Fruit fly (Drosophila melanogaster) whole organism, embryonic: ENCODE data around the gene MCU.

Experiments used
- C15 ChIP-seq: fragments of 200-800 bp; sonication (Bioruptor generic); IDR thresholded peaks from 3 replicates; pipeline ENCODE4 v1.3.6; 2022; ENCODE audit warnings: missing biosample characterization, missing genetic modification characterization
- CG11093 ChIP-seq: fragments of 200-800 bp; sonication (Bioruptor generic); IDR thresholded peaks from 3 replicates; pipeline ENCODE4 v1.3.6; 2022; ENCODE audit warnings: missing biosample characterization, missing genetic modification characterization
- CG11695 ChIP-seq: fragments of 200-800 bp; sonication (Bioruptor generic); IDR thresholded peaks from 3 replicates; pipeline ENCODE4 v1.3.6; 2022; ENCODE audit warnings: missing biosample characterization, missing genetic modification characterization
- CG12071 ChIP-seq: fragments of 200-800 bp; sonication (Bioruptor generic); optimal IDR thresholded peaks from 3 replicates; lab custom pipeline; 2018; ENCODE audit warnings: missing biosample characterization, mild to moderate bottlenecking, missing genetic modification characterization
- CG13424 ChIP-seq: fragments of 200-800 bp; sonication (Bioruptor generic); optimal IDR thresholded peaks from 2 replicates; lab custom pipeline; 2019; ENCODE audit warnings: missing biosample characterization, mild to moderate bottlenecking, missing genetic modification characterization, moderate library complexity
- CG14860 ChIP-seq: fragments of 200-800 bp; sonication (Bioruptor generic); IDR thresholded peaks from 3 replicates; pipeline ENCODE4 v1.3.6; 2022; ENCODE audit warnings: missing biosample characterization, missing genetic modification characterization; ENCODE audit not compliant: partially characterized antibody
- CG14965 ChIP-seq: fragments of 200-800 bp; sonication (Bioruptor generic); optimal IDR thresholded peaks from 2 replicates; lab custom pipeline; 2016; ENCODE audit warnings: missing biosample characterization, missing genetic modification characterization, borderline replicate concordance
- CG15073 ChIP-seq: fragments of 200-800 bp; sonication (Bioruptor generic); optimal IDR thresholded peaks from 2 replicates; lab custom pipeline; 2016; ENCODE audit warnings: missing biosample characterization, missing genetic modification characterization
- CG17361 ChIP-seq: fragments of 200-800 bp; sonication (Bioruptor generic); IDR thresholded peaks from 3 replicates; pipeline ENCODE4 v1.3.6; 2022; ENCODE audit warnings: missing biosample characterization, missing genetic modification characterization
- CG18262 ChIP-seq: fragments of 200-800 bp; optimal IDR thresholded peaks from 3 replicates; lab custom pipeline; 2019; ENCODE audit warnings: missing biosample characterization, mild to moderate bottlenecking, missing genetic modification characterization, moderate library complexity
- CG18476 ChIP-seq: fragments of 200-800 bp; sonication (Bioruptor generic); optimal IDR thresholded peaks from 2 replicates; lab custom pipeline; 2016; ENCODE audit warnings: missing biosample characterization, mild to moderate bottlenecking, missing genetic modification characterization
- CG18619 ChIP-seq: fragments of 200-800 bp; sonication (Bioruptor generic); optimal IDR thresholded peaks from 3 replicates; lab custom pipeline; 2017; ENCODE audit warnings: missing biosample characterization, mild to moderate bottlenecking, missing genetic modification characterization
- CG2116 ChIP-seq: fragments of 200-800 bp; sonication (Bioruptor generic); optimal IDR thresholded peaks from 3 replicates; lab custom pipeline; 2018; ENCODE audit warnings: missing biosample characterization, mild to moderate bottlenecking, missing genetic modification characterization
- CG2678 ChIP-seq: fragments of 200-800 bp; sonication (Bioruptor generic); optimal IDR thresholded peaks from 3 replicates; lab custom pipeline; 2019; ENCODE audit warnings: missing biosample characterization, mild to moderate bottlenecking, missing genetic modification characterization, moderate library complexity
- CG6175 ChIP-seq: fragments of 200-800 bp; sonication (Bioruptor generic); IDR thresholded peaks from 3 replicates; pipeline ENCODE4 v1.3.6; 2022; ENCODE audit warnings: missing biosample characterization, missing genetic modification characterization
- CG7556 ChIP-seq: fragments of 200-800 bp; sonication (Bioruptor generic); optimal IDR thresholded peaks from 2 replicates; lab custom pipeline; 2017; ENCODE audit warnings: missing biosample characterization, mild to moderate bottlenecking, missing genetic modification characterization
- CG7839 ChIP-seq: fragments of 200-800 bp; sonication (Bioruptor generic); optimal IDR thresholded peaks from 3 replicates; lab custom pipeline; 2018; ENCODE audit warnings: missing biosample characterization, mild to moderate bottlenecking, missing genetic modification characterization, moderate library complexity
- CG7963 ChIP-seq: fragments of 200-800 bp; sonication (Bioruptor generic); IDR thresholded peaks from 3 replicates; pipeline ENCODE4 v1.3.6; 2022; ENCODE audit warnings: missing biosample characterization, missing genetic modification characterization; ENCODE audit not compliant: partially characterized antibody
- CG8359 ChIP-seq: fragments of 200-800 bp; sonication (Bioruptor generic); optimal IDR thresholded peaks from 2 replicates; lab custom pipeline; 2017; ENCODE audit warnings: missing biosample characterization, mild to moderate bottlenecking, missing genetic modification characterization, borderline replicate concordance
- CG9215 ChIP-seq: fragments of 200-800 bp; sonication (Bioruptor generic); IDR thresholded peaks from 2 replicates; pipeline ENCODE4 v1.3.6; 2022; ENCODE audit warnings: missing biosample characterization, missing genetic modification characterization
- Doc3 ChIP-seq: fragments of 200-800 bp; sonication (Bioruptor generic); IDR thresholded peaks from 3 replicates; pipeline ENCODE4 v1.3.6; 2022; ENCODE audit warnings: missing biosample characterization, missing genetic modification characterization; ENCODE audit not compliant: partially characterized antibody
- Fer3 ChIP-seq: fragments of 200-800 bp; sonication (Bioruptor generic); optimal IDR thresholded peaks from 2 replicates; lab custom pipeline; 2018; ENCODE audit warnings: missing biosample characterization, mild to moderate bottlenecking, missing genetic modification characterization, moderate library complexity
- HmgD ChIP-seq: fragments of 200-800 bp; sonication (Bioruptor generic); optimal IDR thresholded peaks from 3 replicates; lab custom pipeline; 2016; ENCODE audit warnings: missing biosample characterization, missing genetic modification characterization
- Hr3 ChIP-seq: fragments of 200-800 bp; sonication (Bioruptor generic); optimal IDR thresholded peaks from 3 replicates; lab custom pipeline; 2016; ENCODE audit warnings: missing biosample characterization, missing genetic modification characterization
- Hsf ChIP-seq: fragments of 200-800 bp; sonication (Bioruptor generic); optimal IDR thresholded peaks from 3 replicates; lab custom pipeline; 2016; ENCODE audit warnings: missing biosample characterization, missing genetic modification characterization
- MTF-1 ChIP-seq: fragments of 200-800 bp; sonication (Bioruptor generic); optimal IDR thresholded peaks from 2 replicates; lab custom pipeline; 2018; ENCODE audit warnings: missing biosample characterization, mild to moderate bottlenecking, missing genetic modification characterization, borderline replicate concordance
- Nf-YB ChIP-seq: fragments of 200-800 bp; sonication (Bioruptor generic); optimal IDR thresholded peaks from 3 replicates; lab custom pipeline; 2019; ENCODE audit warnings: missing biosample characterization, mild to moderate bottlenecking, missing genetic modification characterization, moderate library complexity
- Ptx1 ChIP-seq: fragments of 200-800 bp; sonication (Bioruptor generic); IDR thresholded peaks from 2 replicates; pipeline ENCODE4 v1.3.6; 2022; ENCODE audit warnings: missing biosample characterization, missing genetic modification characterization
- Sox100B ChIP-seq: fragments of 200-800 bp; sonication (Bioruptor generic); optimal IDR thresholded peaks from 3 replicates; lab custom pipeline; 2018; ENCODE audit warnings: missing biosample characterization, mild to moderate bottlenecking, missing genetic modification characterization
- ab ChIP-seq: fragments of 200-800 bp; sonication (Bioruptor generic); optimal IDR thresholded peaks from 2 replicates; lab custom pipeline; 2016; ENCODE audit warnings: missing biosample characterization, missing genetic modification characterization
- bsh ChIP-seq, 2 experiments: fragments of 200-800 bp; sonication (Bioruptor generic); optimal IDR thresholded peaks; 2 replicates each; lab custom pipeline; 2017 to 2018; ENCODE audit warnings: mild to moderate bottlenecking in 2 of 2, missing biosample characterization in 2 of 2, missing genetic modification characterization in 2 of 2, moderate library complexity in 1 of 2
- crp ChIP-seq, 2 experiments: fragments of 200-800 bp; sonication (Bioruptor generic); optimal IDR thresholded peaks; 2 replicates in 1 of 2; 3 replicates in 1 of 2; lab custom pipeline; 2017; ENCODE audit warnings: missing biosample characterization in 2 of 2, missing genetic modification characterization in 2 of 2, mild to moderate bottlenecking in 1 of 2, moderate library complexity in 1 of 2
- dpn ChIP-seq, 2 experiments: fragments of 200-800 bp; sonication (Bioruptor generic); optimal IDR thresholded peaks; 3 replicates each; lab custom pipeline; 2016; ENCODE audit warnings: missing biosample characterization in 2 of 2, missing genetic modification characterization in 2 of 2
- exex ChIP-seq: fragments of 200-800 bp; sonication (Bioruptor generic); optimal IDR thresholded peaks from 4 replicates; lab custom pipeline; 2018; ENCODE audit warnings: missing biosample characterization, mild to moderate bottlenecking, missing genetic modification characterization, moderate library complexity
- gce ChIP-seq: fragments of 200-800 bp; sonication (Bioruptor generic); IDR thresholded peaks from 3 replicates; pipeline ENCODE4 v1.3.6; 2022; ENCODE audit warnings: missing biosample characterization, missing genetic modification characterization
- gcm ChIP-seq: fragments of 200-800 bp; sonication (Bioruptor generic); optimal IDR thresholded peaks from 2 replicates; lab custom pipeline; 2019; ENCODE audit warnings: missing biosample characterization, mild to moderate bottlenecking, missing genetic modification characterization, moderate library complexity
- hth ChIP-seq: fragments of >200 bp; optimal IDR thresholded peaks from 2 replicates; lab custom pipeline; 2017; ENCODE audit warnings: inconsistent platforms
- knrl ChIP-seq: fragments of 200-800 bp; sonication (Bioruptor generic); IDR thresholded peaks from 3 replicates; pipeline ENCODE4 v1.3.6; 2022; ENCODE audit warnings: missing biosample characterization, missing genetic modification characterization; ENCODE audit not compliant: partially characterized antibody
- maf-S ChIP-seq: fragments of 200-800 bp; sonication (Bioruptor generic); optimal IDR thresholded peaks from 2 replicates; lab custom pipeline; 2016; ENCODE audit warnings: missing biosample characterization, missing genetic modification characterization
- org-1 ChIP-seq: fragments of 200-800 bp; sonication (Bioruptor generic); optimal IDR thresholded peaks from 2 replicates; lab custom pipeline; 2017; ENCODE audit warnings: missing biosample characterization, missing genetic modification characterization
- pita ChIP-seq: fragments of 200-800 bp; sonication (Bioruptor generic); optimal IDR thresholded peaks from 2 replicates; lab custom pipeline; 2017; ENCODE audit warnings: missing biosample characterization, mild to moderate bottlenecking, missing genetic modification characterization
- prd ChIP-seq, 3 experiments: fragments of >200 bp in 2 of 3; fragments of 200-800 bp in 1 of 3; sonication (Bioruptor generic) in 1 of 3; optimal IDR thresholded peaks in 2 of 3; IDR thresholded peaks in 1 of 3; 2 replicates in 2 of 3; 3 replicates in 1 of 3; pipeline versions ENCODE4 v1.3.6 to Lab custom; 2017 to 2022; ENCODE audit warnings: missing biosample characterization in 1 of 3, missing genetic modification characterization in 1 of 3
- row ChIP-seq: fragments of 200-800 bp; sonication (Bioruptor generic); IDR thresholded peaks from 3 replicates; pipeline ENCODE4 v1.3.6; 2022; ENCODE audit warnings: missing biosample characterization, missing genetic modification characterization
- schlank ChIP-seq: fragments of 200-800 bp; sonication (Bioruptor generic); optimal IDR thresholded peaks from 2 replicates; lab custom pipeline; 2018; ENCODE audit warnings: missing biosample characterization, mild to moderate bottlenecking, missing genetic modification characterization
- sr ChIP-seq: fragments of 200-800 bp; sonication (Bioruptor generic); IDR thresholded peaks from 3 replicates; pipeline ENCODE4 v1.3.6; 2022; ENCODE audit warnings: missing biosample characterization, missing genetic modification characterization
- tx ChIP-seq: fragments of 200-800 bp; sonication (Bioruptor generic); optimal IDR thresholded peaks from 2 replicates; lab custom pipeline; 2016; ENCODE audit warnings: missing biosample characterization, missing genetic modification characterization
- usp ChIP-seq: fragments of >200 bp; optimal IDR thresholded peaks from 2 replicates; lab custom pipeline; 2017; ENCODE audit warnings: missing biosample characterization, missing genetic modification characterization
- vnd ChIP-seq: fragments of 200-800 bp; sonication (Bioruptor generic); IDR thresholded peaks from 3 replicates; pipeline ENCODE4 v1.3.6; 2022; ENCODE audit warnings: missing biosample characterization, missing genetic modification characterization; ENCODE audit not compliant: partially characterized antibody
- zen2 ChIP-seq: fragments of 200-800 bp; sonication (Bioruptor generic); IDR thresholded peaks from 3 replicates; pipeline ENCODE4 v1.3.6; 2022; ENCODE audit warnings: missing biosample characterization, missing genetic modification characterization; ENCODE audit not compliant: partially characterized antibody
- zfh2 ChIP-seq: fragments of 200-800 bp; sonication (Bioruptor generic); optimal IDR thresholded peaks from 2 replicates; lab custom pipeline; 2016; ENCODE audit warnings: missing biosample characterization, missing genetic modification characterization

MCU gene

dm6 chr3L:6522785-6523184 is 27.8 kb upstream of the MCU start (continued):
- TF ChIP-seq schlank, result no peak
- no peak for TF ChIP-seq Hr3 (GFP tag; lab: Kevin White, UChicago)
- TF ChIP-seq zfh2, result no peak
- TF ChIP-seq ab (GFP tag; lab: Kevin White, UChicago), result no peak
- TF ChIP-seq Hsf, result no peak
- peak; percentile 50 for TF ChIP-seq MTF-1
- no peak for TF ChIP-seq CG15073 (GFP tag; lab: Kevin White, UChicago)
- no peak for TF ChIP-seq pita (GFP tag; lab: Kevin White, UChicago)
- TF ChIP-seq CG7556 (GFP tag; lab: Kevin White, UChicago), result peak; percentile 48
- TF ChIP-seq Fer3 (tag; lab: Kevin White, UChicago), result peak; percentile 31
- no peak for TF ChIP-seq usp (GFP tag; lab: Kevin White, UChicago)
- TF ChIP-seq CG18262 (tag; lab: Kevin White, UChicago), result no peak
- no peak for TF ChIP-seq CG17361
- peak; percentile 40 for TF ChIP-seq CG13424
- no peak for TF ChIP-seq CG6175
- TF ChIP-seq CG18619, result no peak
- TF ChIP-seq CG2678, result peak; percentile 64
- no peak for TF ChIP-seq crp (GFP tag; optimal IDR thresholded peaks at IDR 0.05; lab: Kevin White, UChicago)
- no peak for TF ChIP-seq prd (optimal IDR thresholded peaks at IDR 0.05; lab: Kevin White, UChicago)
- no peak for TF ChIP-seq prd (GFP tag; IDR thresholded peaks at IDR 0.05; lab: Robert Waterston, UW)
- TF ChIP-seq Doc3 (GFP tag; lab: Robert Waterston, UW), result no peak
- no peak for TF ChIP-seq knrl (GFP tag; lab: Robert Waterston, UW)
- TF ChIP-seq CG9215 (GFP tag; lab: Robert Waterston, UW), result no peak
- no peak for TF ChIP-seq maf-S (GFP tag; lab: Kevin White, UChicago)
- peak; percentile 5 for TF ChIP-seq CG8359 (GFP tag; lab: Kevin White, UChicago)
- no peak for TF ChIP-seq zen2 (GFP tag; lab: Robert Waterston, UW)
- no peak for TF ChIP-seq row (GFP tag; lab: Robert Waterston, UW)
- TF ChIP-seq tx (GFP tag; lab: Kevin White, UChicago), result no peak
- TF ChIP-seq CG11093 (GFP tag; lab: Robert Waterston, UW), result no peak
- no peak for TF ChIP-seq CG18476 (GFP tag; lab: Kevin White, UChicago)
- TF ChIP-seq gcm (GFP tag; lab: Kevin White, UChicago), result no peak
- peak in 1 of 2 experiments; percentile 52 for TF ChIP-seq bsh (GFP tag; optimal IDR thresholded peaks at IDR 0.05; lab: Kevin White, UChicago)
- TF ChIP-seq C15 (GFP tag; lab: Robert Waterston, UW), result no peak
- TF ChIP-seq gce, result no peak
- no peak for TF ChIP-seq Nf-YB (GFP tag; lab: Kevin White, UChicago)
- TF ChIP-seq CG14965 (GFP tag; lab: Kevin White, UChicago), result no peak
- TF ChIP-seq exex (tag; lab: Kevin White, UChicago), result peak; percentile 96
- no peak for TF ChIP-seq sr (GFP tag; lab: Robert Waterston, UW)
- TF ChIP-seq dpn (GFP tag; optimal IDR thresholded peaks at IDR 0.05; lab: Kevin White, UChicago), result no peak
- no peak for TF ChIP-seq hth
- TF ChIP-seq CG14860 (GFP tag; lab: Robert Waterston, UW), result no peak
- no peak for TF ChIP-seq HmgD (GFP tag; lab: Kevin White, UChicago)
- TF ChIP-seq org-1 (GFP tag; lab: Kevin White, UChicago), result no peak
- no peak for TF ChIP-seq CG2116 (GFP tag; lab: Kevin White, UChicago)
- peak; percentile 53 for TF ChIP-seq Sox100B (GFP tag; lab: Kevin White, UChicago)
- no peak for TF ChIP-seq CG11695 (GFP tag; lab: Robert Waterston, UW)
- no peak for TF ChIP-seq Ptx1 (GFP tag; lab: Robert Waterston, UW)
- no peak for TF ChIP-seq vnd (GFP tag; lab: Robert Waterston, UW)
- no peak for TF ChIP-seq CG7963 (GFP tag; lab: Robert Waterston, UW)
- TF ChIP-seq CG7839, result no peak
- peak; percentile 28 for TF ChIP-seq CG12071
